Worm (Caenorhabditis elegans) whole organism, late embryonic: ENCODE measurements around the gene F37C4.8.

ENCODE experiments used
- ceh-14 ChIP-seq: sonication (generic microtip); optimal IDR thresholded peaks from 2 replicates; lab custom pipeline; 2016; ENCODE audit warnings: missing genotype, missing genetic modification characterization, missing compliant biosample characterization
- ceh-9 ChIP-seq: sonication (generic microtip); optimal IDR thresholded peaks from 2 replicates; lab custom pipeline; 2016; ENCODE audit warnings: mild to moderate bottlenecking, missing genetic modification characterization, inconsistent platforms, missing compliant biosample characterization

DNA sequence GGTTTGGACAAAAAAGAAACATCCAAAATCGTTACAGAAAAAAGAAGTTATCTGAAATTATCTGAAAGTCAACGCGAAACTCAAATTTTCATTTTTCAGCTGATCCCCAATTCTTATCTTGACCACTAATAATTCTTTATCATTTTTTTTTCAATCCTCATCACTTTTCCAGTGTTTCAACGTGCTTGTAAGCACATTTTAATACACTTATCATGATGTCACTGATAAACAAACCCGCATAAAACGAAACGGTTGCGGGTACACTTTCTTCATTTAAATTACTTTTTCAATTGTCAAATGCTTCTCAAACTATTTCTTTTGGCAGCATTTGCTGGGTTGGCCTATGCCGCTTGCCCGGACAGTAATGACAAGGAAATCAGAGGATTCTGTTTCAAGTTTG lies 40.9 kb upstream of the F37C4.8 start, which contains the start of gene clec-67:
- TF ChIP-seq ceh-9 (tag; lab: Kevin White, UChicago), result no peak
- no peak for TF ChIP-seq ceh-14 (tag; lab: Kevin White, UChicago)
